Worm (Caenorhabditis elegans) whole organism, L4 larva: ENCODE data around the gene anmt-3.

Experiments used
- ceh-20 ChIP-seq: fragments of 200-800 bp; sonication (Bioruptor generic); IDR thresholded peaks from 2 replicates; pipeline ENCODE4 v1.3.6; 2022; ENCODE audit warnings: missing genetic modification reagents, missing genetic modification characterization, missing compliant biosample characterization
- mxl-3 ChIP-seq: fragments of 200-800 bp; sonication (Bioruptor generic); optimal IDR thresholded peaks from 2 replicates; lab custom pipeline; 2018; ENCODE audit warnings: mild to moderate bottlenecking, missing genetic modification characterization, missing compliant biosample characterization
- nhr-102 ChIP-seq: sonication (generic microtip); optimal IDR thresholded peaks from 2 replicates; lab custom pipeline; 2016; ENCODE audit warnings: mild to moderate bottlenecking, missing genetic modification characterization, moderate library complexity, missing compliant biosample characterization
- nhr-111 ChIP-seq: fragments of 200-800 bp; sonication (Bioruptor generic); optimal IDR thresholded peaks from 2 replicates; lab custom pipeline; 2018; ENCODE audit warnings: mild to moderate bottlenecking, missing genetic modification characterization, missing compliant biosample characterization
- nhr-77 ChIP-seq: fragments of 150-350 bp; optimal IDR thresholded peaks from 2 replicates; lab custom pipeline; 2014; ENCODE audit warnings: missing biosample characterization, missing genetic modification characterization
- php-3 ChIP-seq: fragments of 200-800 bp; sonication (Bioruptor generic); IDR thresholded peaks from 2 replicates; pipeline ENCODE4 v1.3.6; 2022; ENCODE audit warnings: missing genetic modification reagents, missing genetic modification characterization, missing compliant biosample characterization
- unc-62 ChIP-seq, 3 experiments: fragments of 150-350 bp in 1 of 3; sonication (generic microtip); optimal IDR thresholded peaks in 2 of 3; peaks in 1 of 3; 1 replicate in 1 of 3; 2 replicates in 2 of 3; lab custom pipeline; 2014 to 2017; ENCODE audit warnings: missing biosample characterization in 3 of 3, missing genetic modification characterization in 3 of 3, missing genetic modification reagents in 3 of 3, missing genotype in 1 of 3
- zfp-3 ChIP-seq: fragments of 200-800 bp; sonication (Bioruptor generic); conservative IDR thresholded peaks from 2 replicates; pipeline ENCODE4 v1.3.6; 2022; ENCODE audit warnings: missing genetic modification reagents, missing genetic modification characterization, missing compliant biosample characterization

anmt-3 gene

ce11 chrV:9911165-9911564 lies 47.0 kb downstream of the anmt-3 start:
- TF ChIP-seq nhr-77 (no peak), nhr-111 (no peak), unc-62 (GFP tag; optimal IDR thresholded peaks at IDR 0.05 in 1 of 2; lab: Kevin White, UChicago) (peak in 1 of 2 experiments; percentile 45), unc-62 (tag; optimal IDR thresholded peaks at IDR 0.05; lab: Kevin White, UChicago) (no peak)

- peak in 1 of 2 experiments; percentile 96 for TF ChIP-seq unc-62 (GFP tag; optimal IDR thresholded peaks at IDR 0.05 in 1 of 2; lab: Kevin White, UChicago)
- no peak for TF ChIP-seq unc-62 (tag; optimal IDR thresholded peaks at IDR 0.05; lab: Kevin White, UChicago)
- no peak for TF ChIP-seq mxl-3 (GFP tag; lab: Kevin White, UChicago)
- no peak for TF ChIP-seq zfp-3 (GFP tag; lab: Robert Waterston, UW)
- TF ChIP-seq php-3 (GFP tag; lab: Robert Waterston, UW), result no peak
Measured at ce11 chrV:9909624-9910023, 48.5 kb downstream of the anmt-3 start.

ce11 chrV:9907205-9907604 lies 50.9 kb downstream of the anmt-3 start:
- TF ChIP-seq ceh-20 (no peak), unc-62 (GFP tag; optimal IDR thresholded peaks at IDR 0.05 in 1 of 2; lab: Kevin White, UChicago) (peak in 1 of 2 experiments; percentile 95), unc-62 (tag; optimal IDR thresholded peaks at IDR 0.05; lab: Kevin White, UChicago) (no peak), nhr-102 (tag; lab: Kevin White, UChicago) (no peak)
